1 fruit fly cellular context compared by ENCODE assay signal in the genomic region with DNA sequence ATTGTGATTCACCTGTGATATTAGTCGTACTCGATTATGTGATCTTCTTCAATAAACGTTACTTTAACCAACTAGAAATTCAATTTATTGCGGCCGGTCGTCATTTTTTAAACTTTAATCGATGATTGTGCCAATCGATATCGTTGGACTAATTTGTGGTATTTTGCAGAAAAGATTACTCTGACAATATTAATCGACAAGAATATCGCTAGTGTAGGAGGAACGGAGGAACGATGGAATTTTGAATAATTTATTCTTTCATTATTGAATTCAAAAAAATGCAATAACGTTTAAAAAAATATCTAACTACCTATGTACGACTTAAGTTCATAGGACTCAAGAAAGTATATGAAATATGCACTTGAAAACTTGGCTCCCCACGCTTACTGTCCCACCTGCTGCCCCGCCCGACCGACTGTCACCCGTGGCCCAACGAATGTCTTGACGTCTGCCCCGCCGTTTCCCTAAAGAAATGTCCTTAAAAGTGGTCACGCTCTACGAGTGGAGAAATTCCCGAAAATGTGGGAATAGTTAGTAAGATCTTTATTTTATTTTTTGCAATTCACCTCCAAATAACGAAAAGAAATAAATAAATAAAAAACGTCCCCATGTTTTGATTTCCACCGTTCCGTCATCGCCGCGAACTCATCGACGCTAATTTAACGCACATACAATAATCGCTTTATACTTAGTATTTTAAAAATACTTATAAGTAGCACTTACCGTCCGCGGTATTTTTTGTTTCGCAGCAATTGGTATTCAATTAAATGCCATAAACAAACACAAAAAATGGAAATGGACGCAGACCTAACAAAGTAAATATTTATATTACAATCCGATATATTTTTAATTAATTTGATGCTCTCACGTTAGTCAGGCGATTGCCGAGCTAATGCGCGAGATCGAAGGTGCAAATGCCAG.
TF ChIP-seq lines count a peak whose summit lies in the region.

CG14074 (plus strand) TSS at position 779 of the 921 bp plus-strand sequence.

TF ChIP-seq in whole organism, embryonic, 481 proteins besides CTCF, POLR2A, EP300 and RAD21 (continued from another document and continues in another):
- TF ChIP-seq CG7271 (tag; optimal IDR thresholded peaks at IDR 0.05; lab: Kevin White, UChicago) (peak; percentile 4), az2 (GFP tag; optimal IDR thresholded peaks at IDR 0.05; lab: Kevin White, UChicago) (no peak), tap (tag; optimal IDR thresholded peaks at IDR 0.05; lab: Kevin White, UChicago) (no peak), CG18476 (GFP tag; optimal IDR thresholded peaks at IDR 0.05; lab: Kevin White, UChicago) (no peak), CG7987 (GFP tag; optimal IDR thresholded peaks at IDR 0.05; lab: Kevin White, UChicago) (no peak), Atf3 (GFP tag; optimal IDR thresholded peaks at IDR 0.05; lab: Kevin White, UChicago) (no peak), CG11695 (GFP tag; IDR thresholded peaks at IDR 0.05; lab: Robert Waterston, UW) (no peak), CG3995 (GFP tag; optimal IDR thresholded peaks at IDR 0.05; lab: Kevin White, UChicago) (no peak), CrebB (tag; optimal IDR thresholded peaks at IDR 0.05; lab: Kevin White, UChicago) (no peak), CG10274 (GFP tag; optimal IDR thresholded peaks at IDR 0.05; lab: Kevin White, UChicago) (no peak), ATbp (GFP tag; optimal IDR thresholded peaks at IDR 0.05; lab: Kevin White, UChicago) (no peak), CG30431 (GFP tag; optimal IDR thresholded peaks at IDR 0.05; lab: Kevin White, UChicago) (no peak), al (GFP tag; IDR thresholded peaks at IDR 0.05; lab: Robert Waterston, UW) (no peak), CG7928 (GFP tag; optimal IDR thresholded peaks at IDR 0.05; lab: Kevin White, UChicago) (no peak), Atf6 (GFP tag; IDR thresholded peaks at IDR 0.05; lab: Robert Waterston, UW) (no peak), CG9932 (GFP tag; IDR thresholded peaks at IDR 0.05; lab: Robert Waterston, UW) (no peak), Atf-2 (GFP tag; optimal IDR thresholded peaks at IDR 0.05; lab: Kevin White, UChicago) (no peak), CG8359 (GFP tag; optimal IDR thresholded peaks at IDR 0.05; lab: Kevin White, UChicago; ENCODE audit: borderline replicate concordance) (no peak), CG2129 (GFP tag; IDR thresholded peaks at IDR 0.05; lab: Robert Waterston, UW; ENCODE audit: partially characterized antibody) (peak; percentile 13; the same call in 1 of the 2 replicates), CG11456 (GFP tag; IDR thresholded peaks at IDR 0.05; lab: Robert Waterston, UW) (no peak), ham (GFP tag; IDR thresholded peaks at IDR 0.05; lab: Robert Waterston, UW) (no peak), lab (GFP tag; optimal IDR thresholded peaks at IDR 0.05; lab: Kevin White, UChicago) (no peak), dimm (GFP tag; IDR thresholded peaks at IDR 0.05; lab: Robert Waterston, UW) (no peak), mam (GFP tag; optimal IDR thresholded peaks at IDR 0.05; lab: Kevin White, UChicago) (no peak), Nf-YB (GFP tag; optimal IDR thresholded peaks at IDR 0.05; lab: Kevin White, UChicago) (no peak), CG15696 (tag; optimal IDR thresholded peaks at IDR 0.05; lab: Kevin White, UChicago) (no peak), CG1529 (GFP tag; optimal IDR thresholded peaks at IDR 0.05; lab: Kevin White, UChicago) (no peak), pum (GFP tag; optimal IDR thresholded peaks at IDR 0.05; lab: Kevin White, UChicago) (no peak), CG7556 (GFP tag; optimal IDR thresholded peaks at IDR 0.05; lab: Kevin White, UChicago) (no peak), CG9609 (GFP tag; optimal IDR thresholded peaks at IDR 0.05; lab: Kevin White, UChicago) (no peak), E2f2 (GFP tag; IDR thresholded peaks at IDR 0.05; lab: Robert Waterston, UW) (peak; percentile 84), tin (GFP tag; optimal IDR thresholded peaks at IDR 0.05; lab: Kevin White, UChicago) (no peak), CG1233 (GFP tag; optimal IDR thresholded peaks at IDR 0.05; lab: Kevin White, UChicago) (no peak), CG16863 (GFP tag; optimal IDR thresholded peaks at IDR 0.05; lab: Kevin White, UChicago) (no peak), CG4854 (GFP tag; optimal IDR thresholded peaks at IDR 0.05; lab: Kevin White, UChicago) (no peak), run (tag; optimal IDR thresholded peaks at IDR 0.05; lab: Kevin White, UChicago) (no peak), phol (tag; optimal IDR thresholded peaks at IDR 0.05; lab: Kevin White, UChicago) (peak; percentile 6), aop (GFP tag; IDR thresholded peaks at IDR 0.05; lab: Robert Waterston, UW) (no peak), fu2 (GFP tag; optimal IDR thresholded peaks at IDR 0.05; lab: Kevin White, UChicago) (no peak), chn (GFP tag; optimal IDR thresholded peaks at IDR 0.05; lab: Kevin White, UChicago) (no peak), gsb (GFP tag; IDR thresholded peaks at IDR 0.05; lab: Robert Waterston, UW) (no peak), Taf1 (GFP tag; IDR thresholded peaks at IDR 0.05; lab: Robert Waterston, UW) (no peak), CG11560 (tag; IDR thresholded peaks at IDR 0.05; lab: Robert Waterston, UW) (no peak), Scr (GFP tag; IDR thresholded peaks at IDR 0.05; lab: Robert Waterston, UW; ENCODE audit: partially characterized antibody) (peak; percentile 66), ap (GFP tag; IDR thresholded peaks at IDR 0.05; lab: Robert Waterston, UW) (no peak), Sin3A (optimal IDR thresholded peaks at IDR 0.05; lab: Kevin White, UChicago) (no peak), gcm (GFP tag; optimal IDR thresholded peaks at IDR 0.05; lab: Kevin White, UChicago) (no peak), cad (GFP tag; optimal IDR thresholded peaks at IDR 0.05; lab: Kevin White, UChicago) (no peak), hkb (optimal IDR thresholded peaks at IDR 0.05; lab: Kevin White, UChicago) (no peak), hkb (GFP tag; IDR thresholded peaks at IDR 0.05; lab: Robert Waterston, UW) (0 out of 2 replicates have a peak, but pooled peaks have one; percentile 21), insv (GFP tag; optimal IDR thresholded peaks at IDR 0.05; lab: Kevin White, UChicago) (no peak), bowl (GFP tag; IDR thresholded peaks at IDR 0.05; lab: Robert Waterston, UW) (no peak), fd96Cb (tag; optimal IDR thresholded peaks at IDR 0.05; lab: Kevin White, UChicago) (no peak), HmgZ (tag; optimal IDR thresholded peaks at IDR 0.05; lab: Kevin White, UChicago) (no peak), bbx (GFP tag; IDR thresholded peaks at IDR 0.05; lab: Robert Waterston, UW; ENCODE audit: partially characterized antibody) (peak; percentile 81), CG8290 (GFP tag; optimal IDR thresholded peaks at IDR 0.05; lab: Kevin White, UChicago) (peak; percentile 12), CG8290 (tag; optimal IDR thresholded peaks at IDR 0.05; lab: Kevin White, UChicago) (peak; percentile 59 to 72), Rfx (GFP tag; IDR thresholded peaks at IDR 0.05; lab: Robert Waterston, UW) (no peak), pita (GFP tag; optimal IDR thresholded peaks at IDR 0.05; lab: Kevin White, UChicago) (no peak), CG42726 (GFP tag; IDR thresholded peaks at IDR 0.05; lab: Robert Waterston, UW; ENCODE audit: partially characterized antibody) (no peak), CG10366 (GFP tag; IDR thresholded peaks at IDR 0.05; lab: Robert Waterston, UW) (no peak), NC2β (GFP tag; optimal IDR thresholded peaks at IDR 0.05; lab: Kevin White, UChicago) (no peak), CG11696 (GFP tag; IDR thresholded peaks at IDR 0.05; lab: Robert Waterston, UW) (no peak), rib (GFP tag; IDR thresholded peaks at IDR 0.05; lab: Robert Waterston, UW) (no peak), CG1792 (GFP tag; optimal IDR thresholded peaks at IDR 0.05; lab: Kevin White, UChicago) (no peak), nau (GFP tag; optimal IDR thresholded peaks at IDR 0.05; lab: Kevin White, UChicago) (no peak), inv (GFP tag; IDR thresholded peaks at IDR 0.05; lab: Robert Waterston, UW; ENCODE audit: partially characterized antibody) (peak; percentile 57), Lhr (GFP tag; optimal IDR thresholded peaks at IDR 0.05; lab: Kevin White, UChicago) (peak; percentile 9), tna (GFP tag; IDR thresholded peaks at IDR 0.05; lab: Robert Waterston, UW; ENCODE audit: partially characterized antibody) (peak; percentile 37; the same call in 1 of the 2 replicates), CG14050 (GFP tag; IDR thresholded peaks at IDR 0.05; lab: Robert Waterston, UW) (no peak), gt (GFP tag; IDR thresholded peaks at IDR 0.05; lab: Robert Waterston, UW) (no peak), wek (GFP tag; optimal IDR thresholded peaks at IDR 0.05; lab: Kevin White, UChicago) (peak; percentile 73), CG4404 (GFP tag; IDR thresholded peaks at IDR 0.05; lab: Robert Waterston, UW) (no peak), abd-A (tag; optimal IDR thresholded peaks at IDR 0.05; lab: Kevin White, UChicago) (no peak), ranshi (GFP tag; IDR thresholded peaks at IDR 0.05; lab: Robert Waterston, UW) (no peak), ftz-f1 (GFP tag; optimal IDR thresholded peaks at IDR 0.05; lab: Kevin White, UChicago) (no peak), h (optimal IDR thresholded peaks at IDR 0.05; lab: Kevin White, UChicago) (no peak), psq (GFP tag; optimal IDR thresholded peaks at IDR 0.05; lab: Kevin White, UChicago) (no peak), CG12744 (GFP tag; optimal IDR thresholded peaks at IDR 0.05; lab: Kevin White, UChicago) (no peak), Hr78 (GFP tag; optimal IDR thresholded peaks at IDR 0.05; lab: Kevin White, UChicago) (no peak), danr (GFP tag; IDR thresholded peaks at IDR 0.05; lab: Robert Waterston, UW) (no peak), Dref (GFP tag; IDR thresholded peaks at IDR 0.05; lab: Robert Waterston, UW) (peak; percentile 76), Sox102F (GFP tag; optimal IDR thresholded peaks at IDR 0.05; lab: Kevin White, UChicago) (no peak), CG12659 (GFP tag; optimal IDR thresholded peaks at IDR 0.05; lab: Kevin White, UChicago) (peak; percentile 44), CG16813 (GFP tag; IDR thresholded peaks at IDR 0.05; lab: Robert Waterston, UW; ENCODE audit: partially characterized antibody) (peak; percentile 72), CG15011 (GFP tag; optimal IDR thresholded peaks at IDR 0.05; lab: Kevin White, UChicago) (no peak), Dfd (GFP tag; optimal IDR thresholded peaks at IDR 0.05; lab: Kevin White, UChicago) (no peak), bcd (GFP tag; optimal IDR thresholded peaks at IDR 0.05; lab: Kevin White, UChicago) (no peak), CG15601 (tag; optimal IDR thresholded peaks at IDR 0.05; lab: Kevin White, UChicago) (no peak), trem (tag; optimal IDR thresholded peaks at IDR 0.05; lab: Kevin White, UChicago) (no peak), CG17385 (GFP tag; optimal IDR thresholded peaks at IDR 0.05; lab: Kevin White, UChicago) (no peak), Fer1 (GFP tag; optimal IDR thresholded peaks at IDR 0.05; lab: Kevin White, UChicago) (peak; percentile 16), slbo (GFP tag; IDR thresholded peaks at IDR 0.05; lab: Robert Waterston, UW) (no peak), vvl (GFP tag; IDR thresholded peaks at IDR 0.05; lab: Robert Waterston, UW) (peak; percentile 60), cwo (GFP tag; optimal IDR thresholded peaks at IDR 0.05; lab: Kevin White, UChicago) (no peak), Ada2b (GFP tag; IDR thresholded peaks at IDR 0.05; lab: Robert Waterston, UW) (no peak), CG18599 (GFP tag; optimal IDR thresholded peaks at IDR 0.05; lab: Kevin White, UChicago) (no peak), lola (GFP tag; optimal IDR thresholded peaks at IDR 0.05; lab: Kevin White, UChicago) (no peak), HLH3B (GFP tag; IDR thresholded peaks at IDR 0.05; lab: Robert Waterston, UW) (no peak), her (GFP tag; optimal IDR thresholded peaks at IDR 0.05; lab: Kevin White, UChicago) (no peak), BEAF-32 (GFP tag; optimal IDR thresholded peaks at IDR 0.05; lab: Kevin White, UChicago) (peak; percentile 74), CG10209 (GFP tag; optimal IDR thresholded peaks at IDR 0.05; lab: Kevin White, UChicago) (no peak), CG17612 (GFP tag; IDR thresholded peaks at IDR 0.05; lab: Robert Waterston, UW) (no peak), CG10462 (GFP tag; optimal IDR thresholded peaks at IDR 0.05; lab: Kevin White, UChicago) (no peak), CG2875 (GFP tag; optimal IDR thresholded peaks at IDR 0.05; lab: Kevin White, UChicago) (no peak), CG8388 (GFP tag; optimal IDR thresholded peaks at IDR 0.05; lab: Kevin White, UChicago) (no peak), scrt (GFP tag; optimal IDR thresholded peaks at IDR 0.05; lab: Kevin White, UChicago) (no peak), nerfin-2 (GFP tag; IDR thresholded peaks at IDR 0.05; lab: Robert Waterston, UW; ENCODE audit: partially characterized antibody) (peak; percentile 64), NC2α (GFP tag; optimal IDR thresholded peaks at IDR 0.05; lab: Kevin White, UChicago) (no peak), CG32532 (GFP tag; IDR thresholded peaks at IDR 0.05; lab: Robert Waterston, UW) (no peak), Neu2 (GFP tag; optimal IDR thresholded peaks at IDR 0.05; lab: Kevin White, UChicago; ENCODE audit: borderline replicate concordance) (no peak), bigmax (GFP tag; optimal IDR thresholded peaks at IDR 0.05; lab: Kevin White, UChicago) (no peak), lmd (GFP tag; IDR thresholded peaks at IDR 0.05; lab: Robert Waterston, UW) (no peak), CG30020 (tag; optimal IDR thresholded peaks at IDR 0.05; lab: Kevin White, UChicago) (peak; percentile 66), dysf (GFP tag; IDR thresholded peaks at IDR 0.05; lab: Robert Waterston, UW) (no peak), CG12769 (tag; optimal IDR thresholded peaks at IDR 0.05; lab: Kevin White, UChicago) (no peak), CG34422 (GFP tag; IDR thresholded peaks at IDR 0.05; lab: Robert Waterston, UW) (no peak), CG10654 (GFP tag; optimal IDR thresholded peaks at IDR 0.05; lab: Kevin White, UChicago) (no peak), CG14667 (GFP tag; IDR thresholded peaks at IDR 0.05; lab: Robert Waterston, UW) (no peak), Dp (GFP tag; optimal IDR thresholded peaks at IDR 0.05; lab: Kevin White, UChicago) (peak; percentile 74), CHES-1-like (GFP tag; optimal IDR thresholded peaks at IDR 0.05; lab: Kevin White, UChicago) (no peak), lov (optimal IDR thresholded peaks at IDR 0.05; lab: Kevin White, UChicago) (no peak), lov (GFP tag; IDR thresholded peaks at IDR 0.05; lab: Robert Waterston, UW) (no peak), Tbp (GFP tag; optimal IDR thresholded peaks at IDR 0.05; lab: Kevin White, UChicago) (no peak), HLH54F (GFP tag; optimal IDR thresholded peaks at IDR 0.05; lab: Kevin White, UChicago) (no peak), CG7839 (tag; optimal IDR thresholded peaks at IDR 0.05; lab: Kevin White, UChicago) (no peak)
